Worm (Caenorhabditis elegans): ENCODE data around the gene F53B7.4.

Gene F53B7.4

ce11 chrV:10951655-10952278 lies 50.6 kb downstream of the F53B7.4 start, which contains the start of gene F17C11.4:
TSS of gene F17C11.4 (plus strand) at chrV:10951860.
- TF ChIP-seq zag-1 (tag; optimal IDR thresholded peaks at IDR 0.05) (no peak), aha-1 (tag; optimal IDR thresholded peaks at IDR 0.05) (no peak), lin-15B (tag; optimal IDR thresholded peaks at IDR 0.05) (no peak), lin-39 (tag; optimal IDR thresholded peaks at IDR 0.05) (peak; percentile 81), nhr-47 (tag; optimal IDR thresholded peaks at IDR 0.05) (peak; percentile 83), nhr-237 (tag; optimal IDR thresholded peaks at IDR 0.05) (no peak), egl-13 (tag; optimal IDR thresholded peaks at IDR 0.05) (peak; percentile 61), efl-3 (GFP tag; optimal IDR thresholded peaks at IDR 0.05) (no peak), fkh-10 (GFP tag; optimal IDR thresholded peaks at IDR 0.05) (peak; percentile 35), snpc-4 (tag; optimal IDR thresholded peaks at IDR 0.05) (peak; percentile 71), nhr-20 (tag; optimal IDR thresholded peaks at IDR 0.05) (peak; percentile 97), jun-1 (tag; optimal IDR thresholded peaks at IDR 0.05) (peak; percentile 64), efl-1 (optimal IDR thresholded peaks at IDR 0.05) (peak; percentile 43 to 51), efl-1 (GFP tag; optimal IDR thresholded peaks at IDR 0.05 in 1 of 2) (peak; percentile 43 to 94), hpl-2 (GFP tag; optimal IDR thresholded peaks at IDR 0.05) (no peak), ceh-90 (tag; optimal IDR thresholded peaks at IDR 0.05) (no peak), sox-4 (tag; optimal IDR thresholded peaks at IDR 0.05) (no peak), nhr-12 (tag; optimal IDR thresholded peaks at IDR 0.05) (no peak), ceh-8 (GFP tag; optimal IDR thresholded peaks at IDR 0.05) (peak; percentile 59), nhr-85 (tag) (peak; percentile 98), unc-30 (tag; optimal IDR thresholded peaks at IDR 0.05) (no peak), nhr-11 (tag; optimal IDR thresholded peaks at IDR 0.05) (peak; percentile 42), elt-3 (tag; optimal IDR thresholded peaks at IDR 0.05) (peak in 2 of 6 experiments; percentile 39 to 84), C16A3.4 (tag; optimal IDR thresholded peaks at IDR 0.05) (peak; percentile 66), vab-15 (tag; optimal IDR thresholded peaks at IDR 0.05) (peak; percentile 98), lsy-2 (tag; optimal IDR thresholded peaks at IDR 0.05) (peak; percentile 80 to 81), nhr-76 (tag; optimal IDR thresholded peaks at IDR 0.05) (no peak), zip-4 (GFP tag; optimal IDR thresholded peaks at IDR 0.05) (peak; percentile 21), lir-3 (tag; optimal IDR thresholded peaks at IDR 0.05; ENCODE audit: poor library complexity) (peak; percentile 78), nhr-71 (tag; optimal IDR thresholded peaks at IDR 0.05) (peak; percentile 99), nhr-77 (tag; optimal IDR thresholded peaks at IDR 0.05) (peak; percentile 2), dsc-1 (tag; optimal IDR thresholded peaks at IDR 0.05) (peak; percentile 67), aly-2 (tag; optimal IDR thresholded peaks at IDR 0.05) (no peak), C34B4.2 (tag; optimal IDR thresholded peaks at IDR 0.05) (no peak), unc-98 (GFP tag; IDR thresholded peaks at IDR 0.05) (peak; percentile 57; the same call in 1 of the 2 replicates), F16B12.6 (tag; optimal IDR thresholded peaks at IDR 0.05) (no peak), mdl-1 (tag; optimal IDR thresholded peaks at IDR 0.05) (peak in 1 of 2 experiments; percentile 97), ets-5 (GFP tag; IDR thresholded peaks at IDR 0.05) (no peak), blmp-1 (tag; optimal IDR thresholded peaks at IDR 0.05) (peak; percentile 93), C04F5.9 (tag; optimal IDR thresholded peaks at IDR 0.05) (peak; percentile 25), rnt-1 (tag; optimal IDR thresholded peaks at IDR 0.05) (peak; percentile 77), ztf-4 (tag; optimal IDR thresholded peaks at IDR 0.05) (peak; percentile 84), ceh-88 (GFP tag; IDR thresholded peaks at IDR 0.05) (0 out of 2 replicates have a peak, but pooled peaks have one; percentile 17), unc-86 (tag; optimal IDR thresholded peaks at IDR 0.05) (peak; percentile 56), fos-1 (tag; optimal IDR thresholded peaks at IDR 0.05) (peak; percentile 47), Y116A8C.19 (tag; optimal IDR thresholded peaks at IDR 0.05; ENCODE audit: borderline replicate concordance) (no peak), ztf-11 (tag; optimal IDR thresholded peaks at IDR 0.05) (no peak), swsn-7 (tag; optimal IDR thresholded peaks at IDR 0.05) (peak; percentile 77), snu-23 (GFP tag; optimal IDR thresholded peaks at IDR 0.05) (peak; percentile 95), pqm-1 (tag; optimal IDR thresholded peaks at IDR 0.05) (no peak), elt-2 (tag; optimal IDR thresholded peaks at IDR 0.05) (peak; percentile 75), tlp-1 (tag; optimal IDR thresholded peaks at IDR 0.05) (no peak), ces-1 (GFP tag; optimal IDR thresholded peaks at IDR 0.05) (no peak), lin-13 (GFP tag; optimal IDR thresholded peaks at IDR 0.05) (peak; percentile 78)

All from whole organism, L1 larva.